Worm (Caenorhabditis elegans): ENCODE results near the gene K04A8.1.

DNA sequence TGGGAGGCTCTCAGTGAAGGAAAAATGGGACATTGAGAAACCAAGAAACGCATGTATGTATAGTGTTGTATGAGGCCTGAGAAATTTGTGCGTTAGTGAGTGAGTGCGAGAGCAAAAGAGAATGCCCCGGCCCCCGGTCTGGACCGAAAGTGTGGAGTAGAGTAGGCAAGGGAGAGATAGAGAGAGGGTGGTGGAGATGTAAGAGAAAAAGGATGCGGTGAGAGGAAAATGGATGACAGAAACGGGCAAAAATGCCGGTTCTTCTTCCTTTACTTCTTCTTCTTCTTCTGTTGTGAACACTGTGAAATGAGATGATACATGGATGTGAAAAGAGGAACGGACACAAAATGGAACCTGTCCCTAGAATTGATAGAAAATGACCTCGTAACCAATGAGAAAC, 27.8 kb upstream of the K04A8.1 start:
- TF ChIP-seq mdl-1 (tag; optimal IDR thresholded peaks at IDR 0.05): no peak
- peak; percentile 5 for TF ChIP-seq fos-1 (tag; optimal IDR thresholded peaks at IDR 0.05)
- TF ChIP-seq unc-39 (tag; optimal IDR thresholded peaks at IDR 0.05): no peak
- TF ChIP-seq nhr-12 (tag; optimal IDR thresholded peaks at IDR 0.05): no peak
- no peak for TF ChIP-seq snpc-4 (tag; optimal IDR thresholded peaks at IDR 0.05)
- no peak for TF ChIP-seq nhr-237 (tag; optimal IDR thresholded peaks at IDR 0.05)
- TF ChIP-seq unc-62 (GFP tag; optimal IDR thresholded peaks at IDR 0.05): no peak
- TF ChIP-seq ceh-82 (tag; optimal IDR thresholded peaks at IDR 0.05): no peak
- TF ChIP-seq ceh-16 (tag; optimal IDR thresholded peaks at IDR 0.05): no peak
- peak in 1 of 2 experiments; percentile 12 for TF ChIP-seq lsy-2 (tag; optimal IDR thresholded peaks at IDR 0.05)
- TF ChIP-seq crh-2 (tag; optimal IDR thresholded peaks at IDR 0.05): peak; percentile 16
- TF ChIP-seq F13H6.1 (tag; optimal IDR thresholded peaks at IDR 0.05): peak; percentile 30

Data from whole organism, L2 larva.